Worm (Caenorhabditis elegans) whole organism, L4 larva: ENCODE results near the gene T16G1.18.

Experiments used
- lin-13 ChIP-seq: fragments of 150-350 bp; optimal IDR thresholded peaks from 2 replicates; lab custom pipeline; 2014; ENCODE audit warnings: missing biosample characterization, missing genetic modification reagents, missing genetic modification characterization
- lir-3 ChIP-seq: sonication (generic microtip); optimal IDR thresholded peaks from 2 replicates; lab custom pipeline; 2016; ENCODE audit warnings: mild to moderate bottlenecking, missing genetic modification characterization, missing compliant biosample characterization
- madf-5 ChIP-seq, 2 experiments: fragments of 200-800 bp; sonication (Bioruptor generic); IDR thresholded peaks; 2 replicates each; pipeline ENCODE4 v1.3.6; 2022; ENCODE audit warnings: missing compliant biosample characterization in 2 of 2, missing genetic modification characterization in 2 of 2
- snpc-4 ChIP-seq: fragments of 150-350 bp; optimal IDR thresholded peaks from 2 replicates; lab custom pipeline; 2014; ENCODE audit warnings: missing biosample characterization, missing genetic modification characterization

DNA sequence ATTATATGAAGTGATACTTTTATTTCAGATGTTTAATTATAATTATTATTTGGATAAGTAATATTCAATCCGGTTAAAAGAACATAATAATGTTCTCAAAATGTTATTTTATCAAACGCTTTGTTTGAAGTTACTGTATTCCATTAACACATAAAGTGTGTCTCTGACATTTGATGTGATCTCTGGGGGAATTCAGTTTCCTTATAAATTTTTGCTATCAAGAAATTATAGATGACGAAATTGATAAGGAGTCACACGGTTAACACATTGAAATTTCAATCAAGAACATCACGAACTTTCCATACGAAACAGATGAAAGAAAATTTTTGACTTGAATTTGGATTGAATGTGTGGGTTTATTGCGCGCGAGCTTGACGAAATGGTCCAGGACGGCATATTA, 29.4 kb upstream of the T16G1.18 start:
- no peak for TF ChIP-seq madf-5 (GFP tag; IDR thresholded peaks at IDR 0.05; lab: Robert Waterston, UW)
- TF ChIP-seq lin-13 = no peak
- TF ChIP-seq lir-3 (tag; lab: Kevin White, UChicago) = no peak
- TF ChIP-seq snpc-4 = no peak
